Worm (Caenorhabditis elegans): ENCODE data around the gene C45B11.8.

- no peak for TF ChIP-seq ceh-45 (GFP tag; IDR thresholded peaks at IDR 0.05)
- TF ChIP-seq dmd-4 (tag; optimal IDR thresholded peaks at IDR 0.05; ENCODE audit: borderline replicate concordance), result no peak
- no peak for TF ChIP-seq elt-4 (tag; optimal IDR thresholded peaks at IDR 0.05)
- peak; percentile 89 for TF ChIP-seq elt-2 (tag; optimal IDR thresholded peaks at IDR 0.05)
- TF ChIP-seq rnt-1 (tag; optimal IDR thresholded peaks at IDR 0.05), result no peak
Observed at ce11 chrV:11076403-11076802, 35.8 kb downstream of the C45B11.8 start.
